Fruit fly (Drosophila melanogaster) whole organism, prepupa: ENCODE data around the gene Sxl.

ENCODE experiments used
- Blimp-1 ChIP-seq: fragments of 200-800 bp; sonication (Bioruptor generic); optimal IDR thresholded peaks from 3 replicates; lab custom pipeline; 2017; ENCODE audit warnings: missing biosample characterization, missing genetic modification characterization, mild to moderate bottlenecking, moderate library complexity, missing genetic modification reagents
- CG10631 ChIP-seq: fragments of 200-800 bp; sonication (Bioruptor generic); optimal IDR thresholded peaks from 2 replicates; lab custom pipeline; 2016; ENCODE audit warnings: missing biosample characterization, missing genetic modification characterization
- CG10669 ChIP-seq: fragments of 200-800 bp; sonication (Bioruptor generic); optimal IDR thresholded peaks from 3 replicates; lab custom pipeline; 2018; ENCODE audit warnings: missing biosample characterization, mild to moderate bottlenecking, missing genetic modification characterization, moderate library complexity
- CG11762 ChIP-seq: fragments of 200-800 bp; sonication (Bioruptor generic); optimal IDR thresholded peaks from 3 replicates; lab custom pipeline; 2016; ENCODE audit warnings: missing biosample characterization, missing genetic modification characterization; ENCODE audit not compliant: insufficient read depth
- CG11902 ChIP-seq: fragments of 200-800 bp; sonication (Bioruptor generic); optimal IDR thresholded peaks from 3 replicates; lab custom pipeline; 2016; ENCODE audit warnings: missing biosample characterization, missing genetic modification characterization
- CG15336 ChIP-seq: fragments of 200-800 bp; sonication (Bioruptor generic); IDR thresholded peaks from 2 replicates; pipeline ENCODE4 v1.3.6; 2022; ENCODE audit warnings: missing biosample characterization, missing genetic modification characterization
- CG16779 ChIP-seq: fragments of 200-800 bp; sonication (Bioruptor generic); optimal IDR thresholded peaks from 3 replicates; lab custom pipeline; 2017; ENCODE audit warnings: missing biosample characterization, mild to moderate bottlenecking, missing genetic modification characterization
- CG3032 ChIP-seq: fragments of 200-800 bp; optimal IDR thresholded peaks from 2 replicates; lab custom pipeline; 2019; ENCODE audit warnings: missing biosample characterization, mild to moderate bottlenecking, missing genetic modification characterization, moderate library complexity
- CG32006 ChIP-seq: fragments of 200-800 bp; sonication (Bioruptor generic); optimal IDR thresholded peaks from 3 replicates; lab custom pipeline; 2017; ENCODE audit warnings: missing biosample characterization, mild to moderate bottlenecking, missing genetic modification characterization
- CG34406 ChIP-seq: fragments of 200-800 bp; sonication (Bioruptor generic); optimal IDR thresholded peaks from 3 replicates; lab custom pipeline; 2016; ENCODE audit warnings: missing biosample characterization, missing genetic modification characterization
- CG3919 ChIP-seq: fragments of 200-800 bp; sonication (Bioruptor generic); optimal IDR thresholded peaks from 3 replicates; lab custom pipeline; 2016; ENCODE audit warnings: missing biosample characterization, missing genetic modification characterization
- CG4318 ChIP-seq: fragments of 200-800 bp; sonication (Bioruptor generic); optimal IDR thresholded peaks from 3 replicates; lab custom pipeline; 2017; ENCODE audit warnings: missing biosample characterization, mild to moderate bottlenecking, missing genetic modification characterization
- CG6163 ChIP-seq: fragments of 200-800 bp; sonication (Bioruptor generic); IDR thresholded peaks from 3 replicates; pipeline ENCODE4 v1.3.6; 2022; ENCODE audit warnings: missing biosample characterization, missing genetic modification characterization
- CG6276 ChIP-seq: fragments of 200-800 bp; sonication (Bioruptor generic); optimal IDR thresholded peaks from 2 replicates; lab custom pipeline; 2017; ENCODE audit warnings: missing biosample characterization, mild to moderate bottlenecking, missing genetic modification characterization
- CG6808 ChIP-seq: fragments of 200-800 bp; sonication (Bioruptor generic); optimal IDR thresholded peaks from 3 replicates; lab custom pipeline; 2017; ENCODE audit warnings: missing biosample characterization, missing genetic modification characterization, mild to moderate bottlenecking, moderate library complexity, missing genetic modification reagents
- CG6854 ChIP-seq: fragments of 200-800 bp; sonication (Bioruptor generic); optimal IDR thresholded peaks from 2 replicates; lab custom pipeline; 2017; ENCODE audit warnings: missing biosample characterization, mild to moderate bottlenecking, missing genetic modification characterization
- CG7368 ChIP-seq: fragments of 200-800 bp; sonication (Bioruptor generic); optimal IDR thresholded peaks from 3 replicates; lab custom pipeline; 2016; ENCODE audit warnings: missing biosample characterization, missing genetic modification characterization
- CG8119 ChIP-seq: fragments of 200-800 bp; sonication (Bioruptor generic); IDR thresholded peaks from 3 replicates; pipeline ENCODE4 v1.3.6; 2022; ENCODE audit warnings: missing biosample characterization, missing genetic modification characterization
- CG8319 ChIP-seq: fragments of 200-800 bp; sonication (Bioruptor generic); optimal IDR thresholded peaks from 3 replicates; lab custom pipeline; 2016; ENCODE audit warnings: missing biosample characterization, missing genetic modification characterization
- CG8632 ChIP-seq: fragments of 200-800 bp; sonication (Bioruptor generic); optimal IDR thresholded peaks from 3 replicates; lab custom pipeline; 2016; ENCODE audit warnings: missing biosample characterization, missing genetic modification characterization
- Eip75B ChIP-seq: fragments of 200-800 bp; sonication (Bioruptor generic); optimal IDR thresholded peaks from 3 replicates; lab custom pipeline; 2016; ENCODE audit warnings: missing biosample characterization, missing genetic modification characterization
- Eip93F ChIP-seq: fragments of 200-800 bp; sonication (Bioruptor generic); optimal IDR thresholded peaks from 2 replicates; lab custom pipeline; 2016; ENCODE audit warnings: missing biosample characterization, mild to moderate bottlenecking, missing genetic modification characterization
- Ets21C ChIP-seq: fragments of 200-800 bp; sonication (Bioruptor generic); optimal IDR thresholded peaks from 3 replicates; lab custom pipeline; 2016; ENCODE audit warnings: missing biosample characterization, missing genetic modification characterization
- Ets96B ChIP-seq: fragments of 200-800 bp; optimal IDR thresholded peaks from 2 replicates; lab custom pipeline; 2019; ENCODE audit warnings: missing biosample characterization, mild to moderate bottlenecking, missing genetic modification characterization, moderate library complexity
- Gug ChIP-seq: fragments of 200-800 bp; sonication (Bioruptor generic); IDR thresholded peaks from 2 replicates; pipeline ENCODE4 v1.3.6; 2022; ENCODE audit warnings: missing biosample characterization, missing genetic modification characterization
- Hr38 ChIP-seq: sonication (Bioruptor generic); optimal IDR thresholded peaks from 2 replicates; lab custom pipeline; 2016; ENCODE audit warnings: missing biosample characterization, missing genetic modification characterization
- Hr39 ChIP-seq: fragments of 200-800 bp; sonication (Bioruptor generic); optimal IDR thresholded peaks from 2 replicates; lab custom pipeline; 2016; ENCODE audit warnings: missing biosample characterization, missing genetic modification characterization
- Hr4 ChIP-seq: fragments of 200-800 bp; sonication (Bioruptor generic); optimal IDR thresholded peaks from 3 replicates; lab custom pipeline; 2016; ENCODE audit warnings: missing biosample characterization, missing genetic modification characterization
- Lpt ChIP-seq: fragments of 200-800 bp; sonication (Bioruptor generic); optimal IDR thresholded peaks from 3 replicates; lab custom pipeline; 2016; ENCODE audit warnings: missing biosample characterization, missing genetic modification characterization
- OdsH ChIP-seq: fragments of 200-800 bp; sonication (Bioruptor generic); optimal IDR thresholded peaks from 3 replicates; lab custom pipeline; 2016; ENCODE audit warnings: missing biosample characterization, missing genetic modification characterization
- Smox ChIP-seq: fragments of 200-800 bp; sonication (Bioruptor generic); optimal IDR thresholded peaks from 3 replicates; lab custom pipeline; 2016; ENCODE audit warnings: missing biosample characterization, missing genetic modification characterization
- acj6 ChIP-seq: fragments of 200-800 bp; sonication (Bioruptor generic); optimal IDR thresholded peaks from 3 replicates; lab custom pipeline; 2016; ENCODE audit warnings: missing biosample characterization, missing genetic modification characterization
- dsx ChIP-seq: fragments of 200-800 bp; optimal IDR thresholded peaks from 3 replicates; lab custom pipeline; 2019; ENCODE audit warnings: missing biosample characterization, mild to moderate bottlenecking, missing genetic modification characterization, moderate library complexity; ENCODE audit not compliant: poor library complexity, severe bottlenecking
- esn ChIP-seq: fragments of 200-800 bp; sonication (Bioruptor generic); optimal IDR thresholded peaks from 2 replicates; lab custom pipeline; 2016; ENCODE audit warnings: missing biosample characterization, mild to moderate bottlenecking, missing genetic modification characterization, moderate library complexity
- fd59A ChIP-seq: fragments of 200-800 bp; sonication (Bioruptor generic); optimal IDR thresholded peaks from 2 replicates; lab custom pipeline; 2017; ENCODE audit warnings: missing biosample characterization, mild to moderate bottlenecking, missing genetic modification characterization, missing genetic modification reagents
- fd85E ChIP-seq: fragments of 200-800 bp; sonication (Bioruptor generic); optimal IDR thresholded peaks from 3 replicates; lab custom pipeline; 2016; ENCODE audit warnings: missing biosample characterization, missing genetic modification characterization
- fkh ChIP-seq: fragments of 200-800 bp; sonication (Bioruptor generic); optimal IDR thresholded peaks from 3 replicates; lab custom pipeline; 2017; ENCODE audit warnings: missing biosample characterization, mild to moderate bottlenecking, missing genetic modification characterization, moderate library complexity
- net ChIP-seq: fragments of 200-800 bp; sonication (Bioruptor generic); optimal IDR thresholded peaks from 3 replicates; lab custom pipeline; 2016; ENCODE audit warnings: missing biosample characterization, missing genetic modification characterization
- pdm3 ChIP-seq: fragments of 200-800 bp; sonication (Bioruptor generic); optimal IDR thresholded peaks from 3 replicates; lab custom pipeline; 2016; ENCODE audit warnings: missing biosample characterization, missing genetic modification characterization
- salr ChIP-seq, 2 experiments: fragments of 200-800 bp; sonication (Bioruptor generic); optimal IDR thresholded peaks; 3 replicates each; lab custom pipeline; 2016 to 2018; ENCODE audit warnings: missing biosample characterization in 2 of 2, missing genetic modification characterization in 2 of 2, mild to moderate bottlenecking in 1 of 2
- svp ChIP-seq: fragments of 200-800 bp; sonication (Bioruptor generic); peaks from one replicate; lab custom pipeline; 2016; ENCODE audit warnings: missing biosample characterization, missing genetic modification characterization
- topi ChIP-seq: fragments of 200-800 bp; sonication (Bioruptor generic); optimal IDR thresholded peaks from 3 replicates; lab custom pipeline; 2016; ENCODE audit warnings: missing biosample characterization, missing genetic modification characterization
- vri ChIP-seq: fragments of 200-800 bp; sonication (Bioruptor generic); optimal IDR thresholded peaks from 3 replicates; lab custom pipeline; 2016; ENCODE audit warnings: missing biosample characterization, mild to moderate bottlenecking, missing genetic modification characterization

Sxl gene

DNA sequence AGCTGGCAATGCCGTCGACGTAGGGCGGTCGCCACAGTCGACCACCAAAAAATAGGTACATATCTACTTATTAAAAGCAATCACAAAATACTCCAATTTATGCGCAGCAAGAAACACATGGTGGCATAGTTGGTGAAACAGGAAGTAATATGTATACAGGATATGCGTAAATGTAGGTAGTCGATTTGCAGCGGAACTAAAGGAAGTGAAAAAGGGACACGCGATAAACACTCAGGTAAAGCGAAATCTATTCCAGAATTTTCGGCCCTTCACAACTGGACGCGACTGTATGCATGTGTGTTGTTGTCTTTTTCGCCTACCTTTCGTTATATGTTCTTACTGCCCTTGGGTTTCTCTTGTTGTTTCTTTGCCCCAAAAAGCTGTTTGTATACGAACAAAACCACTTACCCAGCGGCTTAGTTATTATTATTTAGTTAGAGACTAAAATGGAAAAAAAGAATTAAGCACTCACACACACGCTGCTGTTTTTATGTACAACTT is 1.3 kb downstream of the Sxl start (continued):
- TF ChIP-seq CG11902 (GFP tag; lab: Kevin White, UChicago) (peak; percentile 61), pdm3 (GFP tag; lab: Kevin White, UChicago) (peak; percentile 74), vri (GFP tag; lab: Kevin White, UChicago) (peak; percentile 15), CG3919 (GFP tag; lab: Kevin White, UChicago) (peak; percentile 51), CG8319 (no peak), fd85E (GFP tag; lab: Kevin White, UChicago) (no peak), CG7368 (GFP tag; lab: Kevin White, UChicago) (peak; percentile 61), CG8632 (GFP tag; lab: Kevin White, UChicago) (peak; percentile 77), Hr4 (GFP tag; lab: Kevin White, UChicago) (peak; percentile 62), Ets21C (GFP tag; lab: Kevin White, UChicago) (peak; percentile 63), CG34406 (GFP tag; lab: Kevin White, UChicago) (peak; percentile 64), CG16779 (peak; percentile 41), CG15336 (GFP tag; lab: Robert Waterston, UW) (no peak; the same call in 1 of the 2 replicates), Hr39 (peak; percentile 84), fkh (GFP tag; lab: Kevin White, UChicago) (peak; percentile 67), Eip75B (GFP tag; lab: Kevin White, UChicago) (peak; percentile 78), CG3032 (tag; lab: Kevin White, UChicago) (peak; percentile 78), CG10669 (GFP tag; lab: Kevin White, UChicago) (peak; percentile 76), CG11762 (GFP tag; lab: Kevin White, UChicago) (peak; percentile 42), Ets96B (tag; lab: Kevin White, UChicago) (peak; percentile 75), CG4318 (GFP tag; lab: Kevin White, UChicago) (peak; percentile 12), CG8119 (GFP tag; lab: Robert Waterston, UW) (peak; percentile 58), Gug (GFP tag; lab: Robert Waterston, UW) (peak; percentile 46; the same call in 1 of the 2 replicates), CG10631 (GFP tag; lab: Kevin White, UChicago) (peak; percentile 66), Eip93F (GFP tag; lab: Kevin White, UChicago) (no peak), CG6854 (GFP tag; lab: Kevin White, UChicago) (peak; percentile 43)

DNA sequence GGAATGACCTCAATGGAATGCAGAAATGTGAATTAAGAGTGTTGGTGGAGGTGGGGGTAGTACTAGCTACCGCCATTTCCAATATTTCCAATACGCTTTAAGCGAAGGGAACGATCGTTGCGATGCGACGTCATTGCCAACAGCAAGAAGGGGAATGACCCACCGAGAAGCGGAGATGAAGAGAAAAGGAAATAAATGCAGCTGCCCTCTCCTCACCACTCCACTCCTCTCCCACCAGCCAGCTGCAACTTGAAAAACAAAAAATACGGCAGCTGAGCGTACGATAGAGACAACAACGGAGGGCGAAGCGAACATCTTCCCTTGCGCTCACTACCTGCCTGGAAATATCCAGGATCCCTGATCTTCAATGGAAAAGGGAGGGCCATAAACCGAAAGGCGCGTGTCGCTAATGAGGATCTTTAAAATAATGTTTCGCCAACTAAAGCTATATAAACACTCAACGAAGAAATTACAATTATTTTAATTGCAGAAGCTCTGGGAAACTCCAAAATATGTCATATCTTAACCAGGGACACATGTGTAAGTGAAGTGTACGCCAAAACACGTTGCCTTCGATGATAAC is 1.9 kb downstream of the Sxl start:
- TF ChIP-seq topi (GFP tag; lab: Kevin White, UChicago): no peak
- 0 out of 3 replicates have a peak, but pooled peaks have one; percentile 3 for TF ChIP-seq CG6163 (GFP tag; lab: Robert Waterston, UW)
- TF ChIP-seq, all 60 proteins: peak for 1

DNA sequence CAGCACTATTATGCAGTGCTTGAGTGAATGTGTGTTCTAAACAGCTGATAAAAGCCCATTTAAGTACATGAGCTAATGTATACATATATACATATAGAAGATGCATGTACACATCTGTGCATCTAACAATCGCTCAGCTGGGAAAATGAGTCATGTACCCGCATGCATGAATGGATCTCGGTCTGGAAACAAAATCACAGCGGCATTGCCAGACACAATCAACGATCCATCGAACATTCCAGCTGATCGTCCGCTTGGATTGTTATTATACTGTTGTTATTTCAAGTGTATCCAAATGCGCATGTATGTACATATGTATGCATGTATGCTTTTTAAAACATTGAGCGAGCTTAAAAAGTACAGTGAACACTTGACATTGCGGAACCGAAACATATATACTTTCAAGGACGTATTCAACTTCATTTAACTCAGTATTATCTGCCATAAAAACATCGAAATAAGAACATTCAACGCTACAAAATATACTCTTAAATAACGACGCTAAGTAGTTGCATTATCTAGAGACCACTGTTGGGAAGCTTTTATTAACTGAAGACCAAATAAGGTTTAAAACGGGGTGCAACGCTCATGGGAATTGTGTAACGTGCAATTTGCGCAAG is 2.5 kb downstream of the Sxl start:
- TF ChIP-seq fd59A (GFP tag; lab: Kevin White, UChicago): peak; percentile 60
- TF ChIP-seq Smox (GFP tag; lab: Kevin White, UChicago): peak; percentile 88
- TF ChIP-seq Lpt (GFP tag; lab: Kevin White, UChicago): peak; percentile 57
- TF ChIP-seq fd85E (GFP tag; lab: Kevin White, UChicago): peak; percentile 35
- peak; percentile 76 for TF ChIP-seq CG3032 (tag; lab: Kevin White, UChicago)
- peak; percentile 67 for TF ChIP-seq dsx
- TF ChIP-seq CG6808 (GFP tag; lab: Kevin White, UChicago): peak; percentile 74
- TF ChIP-seq CG6854 (GFP tag; lab: Kevin White, UChicago): peak; percentile 75
- peak; percentile 57 for TF ChIP-seq Hr38
- TF ChIP-seq net (GFP tag; lab: Kevin White, UChicago): peak; percentile 75
- peak; percentile 69 for TF ChIP-seq CG8319
- TF ChIP-seq CG6276: peak; percentile 79
- peak; percentile 75 for TF ChIP-seq Gug (GFP tag; lab: Robert Waterston, UW)
- peak; percentile 85 for TF ChIP-seq CG32006 (GFP tag; lab: Kevin White, UChicago)
- peak; percentile 67 for TF ChIP-seq CG34406 (GFP tag; lab: Kevin White, UChicago)
- TF ChIP-seq Blimp-1: peak; percentile 70
- peak; percentile 90 for TF ChIP-seq topi (GFP tag; lab: Kevin White, UChicago)
- TF ChIP-seq CG8632 (GFP tag; lab: Kevin White, UChicago): peak; percentile 78
- TF ChIP-seq esn (GFP tag; lab: Kevin White, UChicago): peak; percentile 91
- peak; percentile 93 for TF ChIP-seq Hr39
- TF ChIP-seq pdm3 (GFP tag; lab: Kevin White, UChicago): peak; percentile 90
- TF ChIP-seq acj6 (GFP tag; lab: Kevin White, UChicago): peak; percentile 82
- TF ChIP-seq vri (GFP tag; lab: Kevin White, UChicago): peak; percentile 74
- peak; percentile 76 for TF ChIP-seq Ets96B (tag; lab: Kevin White, UChicago)
- peak; percentile 49 to 62 for TF ChIP-seq salr (GFP tag; optimal IDR thresholded peaks at IDR 0.05; lab: Kevin White, UChicago)
- TF ChIP-seq svp (GFP tag; lab: Kevin White, UChicago): peak; percentile 96
- peak; percentile 85 for TF ChIP-seq OdsH (GFP tag; lab: Kevin White, UChicago)
